Fruit fly (Drosophila melanogaster): ENCODE data around the gene pcm.
A peak's percentile ranks its signal among the peaks of the same experiment; 100 is the strongest.

Gene pcm

DNA sequence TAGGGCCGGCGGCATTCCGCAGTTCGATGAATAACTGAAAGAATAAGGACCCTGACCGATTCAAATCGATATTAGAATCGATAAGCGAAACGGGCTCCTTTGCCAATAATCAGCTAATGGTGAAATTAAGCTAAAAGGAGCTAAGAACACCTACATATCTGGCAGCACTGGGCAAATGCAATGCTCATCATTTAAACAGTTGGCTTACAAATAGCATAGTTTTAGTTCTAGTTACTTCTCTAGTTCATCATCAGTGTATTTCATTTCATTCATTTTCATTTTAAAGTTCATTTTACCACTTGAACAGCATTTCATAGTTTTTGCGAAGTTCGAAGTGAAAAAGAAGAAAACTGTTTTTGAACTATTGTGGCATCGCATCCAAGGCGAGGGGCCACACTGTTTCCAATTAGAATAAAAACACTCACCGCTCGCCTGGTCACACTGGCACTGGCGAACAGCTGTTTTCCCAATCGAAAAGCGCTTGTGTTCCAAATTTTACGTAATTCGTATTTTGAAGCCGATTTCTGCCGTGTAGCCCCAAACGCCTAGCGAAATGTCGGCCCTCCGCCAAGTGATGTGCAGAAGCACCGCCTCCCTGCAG lies at the start of gene pcm, which contains the start of gene ND-18:
Gene pcm (minus strand): TSS at position 28 of the 601 bp plus-strand sequence.
Gene ND-18 (plus strand): TSS at position 438 of the 601 bp plus-strand sequence.
- TF ChIP-seq CG6163 (GFP tag; IDR thresholded peaks at IDR 0.05) (0 out of 3 replicates have a peak, but pooled peaks have one; percentile 17), Hr38 (GFP tag; optimal IDR thresholded peaks at IDR 0.05) (no peak)

- TF ChIP-seq CG11762 (GFP tag; optimal IDR thresholded peaks at IDR 0.05; ENCODE audit: insufficient read depth) (no peak), topi (GFP tag; optimal IDR thresholded peaks at IDR 0.05) (no peak), Ets21C (GFP tag; optimal IDR thresholded peaks at IDR 0.05) (no peak), Eip93F (GFP tag; optimal IDR thresholded peaks at IDR 0.05) (no peak), CG6276 (GFP tag; optimal IDR thresholded peaks at IDR 0.05) (no peak)
Measured at dm6 chrX:19535394-19535793, 43.6 kb upstream of the pcm start.

DNA sequence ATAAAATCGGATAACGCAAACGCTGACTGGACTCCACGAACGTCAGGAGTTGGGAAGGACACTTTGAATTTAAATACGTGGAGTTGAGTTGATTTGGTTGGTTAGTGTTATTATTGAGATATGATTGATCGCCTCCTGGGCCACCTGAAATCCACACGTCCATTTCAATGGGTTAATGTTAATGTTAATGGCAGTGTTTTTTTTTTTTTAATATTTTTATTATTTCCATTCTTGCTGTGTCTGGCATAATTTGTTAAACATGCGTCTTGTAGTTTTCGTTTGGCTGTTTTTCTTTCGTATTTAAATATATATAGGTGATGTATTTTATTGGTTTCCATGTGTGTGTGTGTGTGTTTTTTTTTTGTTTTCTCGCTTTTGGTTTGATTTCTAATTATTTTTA lies 39.8 kb upstream of the pcm start, which contains the start of gene CG12231:
Gene CG12231 (minus strand): TSS at position 101 of the 400 bp plus-strand sequence.
- TF ChIP-seq CG15336 (GFP tag; IDR thresholded peaks at IDR 0.05) (no peak), Smox (GFP tag; optimal IDR thresholded peaks at IDR 0.05) (no peak), CG31627 (GFP tag; optimal IDR thresholded peaks at IDR 0.05) (no peak), CG3919 (GFP tag; optimal IDR thresholded peaks at IDR 0.05) (no peak), CG10669 (GFP tag; optimal IDR thresholded peaks at IDR 0.05) (no peak), Sox102F (GFP tag; optimal IDR thresholded peaks at IDR 0.05) (no peak), vri (GFP tag; optimal IDR thresholded peaks at IDR 0.05) (no peak), Ets21C (GFP tag; optimal IDR thresholded peaks at IDR 0.05) (no peak), CG34406 (GFP tag; optimal IDR thresholded peaks at IDR 0.05) (no peak)

dm6 chrX:19522597-19522996 lies 30.8 kb upstream of the pcm start:
- TF ChIP-seq CG11294 (GFP tag; IDR thresholded peaks at IDR 0.05) = no peak
- peak; percentile 67 for TF ChIP-seq CG1621 (tag; optimal IDR thresholded peaks at IDR 0.05)
- no peak for TF ChIP-seq pdm3 (GFP tag; optimal IDR thresholded peaks at IDR 0.05)
- TF ChIP-seq Sox14 (GFP tag; optimal IDR thresholded peaks at IDR 0.05) = peak; percentile 9
- no peak for TF ChIP-seq fd85E (GFP tag; optimal IDR thresholded peaks at IDR 0.05)
- no peak for TF ChIP-seq CG4318 (GFP tag; optimal IDR thresholded peaks at IDR 0.05)

DNA sequence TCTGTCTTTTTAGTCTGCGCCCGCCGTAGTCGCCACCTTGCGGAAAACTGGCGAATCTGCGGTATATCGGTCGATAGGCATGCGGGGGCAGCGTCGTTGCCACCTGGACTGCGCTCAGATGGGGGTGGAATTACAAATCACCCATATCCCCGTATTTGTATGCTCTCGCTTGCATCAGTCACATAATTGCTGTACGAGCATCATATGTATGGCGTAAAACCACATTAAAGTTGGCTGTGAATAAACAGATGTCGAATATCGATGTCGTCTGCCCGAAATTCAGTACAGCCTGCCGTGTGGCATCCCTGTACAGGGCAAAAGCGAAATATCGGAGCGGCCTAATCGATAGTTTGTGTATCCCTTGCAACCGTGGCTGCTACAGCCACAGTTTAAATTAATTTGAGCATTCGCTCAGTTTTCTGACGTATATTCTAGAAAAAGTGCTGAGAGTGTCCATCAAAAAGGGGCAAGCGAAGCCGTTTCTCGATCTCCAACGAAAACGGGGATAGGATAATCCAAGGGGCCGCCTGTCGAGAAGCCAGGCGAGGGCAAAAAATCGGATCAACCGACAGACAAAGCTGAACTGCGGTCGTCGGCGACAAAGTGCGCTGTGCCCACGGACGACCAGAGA lies 30.1 kb upstream of the pcm start, which contains the start of the genes Idh3a and CoRest:
Gene Idh3a (minus strand): TSS at position 58 of the 631 bp plus-strand sequence.
Gene CoRest (plus strand): TSS at position 177 of the 631 bp plus-strand sequence.
- no peak for TF ChIP-seq CG8319 (GFP tag; optimal IDR thresholded peaks at IDR 0.05)
- no peak for TF ChIP-seq Eip93F (GFP tag; optimal IDR thresholded peaks at IDR 0.05)
- no peak for TF ChIP-seq CG6792 (GFP tag; optimal IDR thresholded peaks at IDR 0.05)
- TF ChIP-seq Hr39 (GFP tag; optimal IDR thresholded peaks at IDR 0.05) = no peak
- no peak for TF ChIP-seq CG10631 (GFP tag; optimal IDR thresholded peaks at IDR 0.05)
- TF ChIP-seq fd59A (GFP tag; optimal IDR thresholded peaks at IDR 0.05) = no peak
- no peak for TF ChIP-seq CG11762 (GFP tag; optimal IDR thresholded peaks at IDR 0.05; ENCODE audit: insufficient read depth)
- TF ChIP-seq svp (GFP tag) = peak; percentile 83
- no peak for TF ChIP-seq Eip78C (GFP tag)
- TF ChIP-seq CG6854 (GFP tag; optimal IDR thresholded peaks at IDR 0.05) = no peak
- TF ChIP-seq CG1621 (tag; optimal IDR thresholded peaks at IDR 0.05) = no peak
- TF ChIP-seq cyc (GFP tag; optimal IDR thresholded peaks at IDR 0.05) = no peak
- no peak for TF ChIP-seq dsx (GFP tag; optimal IDR thresholded peaks at IDR 0.05; ENCODE audit: poor library complexity, severe bottlenecking)
- TF ChIP-seq ss (GFP tag; optimal IDR thresholded peaks at IDR 0.05) = no peak
- no peak for TF ChIP-seq CG32006 (GFP tag; optimal IDR thresholded peaks at IDR 0.05)
- no peak for TF ChIP-seq salr (GFP tag; optimal IDR thresholded peaks at IDR 0.05)
- no peak for TF ChIP-seq CG16779 (tag; optimal IDR thresholded peaks at IDR 0.05)
- TF ChIP-seq CG34406 (GFP tag; optimal IDR thresholded peaks at IDR 0.05) = no peak
- no peak for TF ChIP-seq dac (GFP tag; optimal IDR thresholded peaks at IDR 0.05)
- TF ChIP-seq fkh (GFP tag; optimal IDR thresholded peaks at IDR 0.05) = no peak
- no peak for TF ChIP-seq Ets21C (GFP tag; optimal IDR thresholded peaks at IDR 0.05)
- TF ChIP-seq CG11294 (GFP tag; IDR thresholded peaks at IDR 0.05) = no peak
- TF ChIP-seq Hr38 (GFP tag; optimal IDR thresholded peaks at IDR 0.05) = no peak
- no peak for TF ChIP-seq CG6163 (GFP tag; IDR thresholded peaks at IDR 0.05)
- peak; percentile 13 for TF ChIP-seq lz (GFP tag; optimal IDR thresholded peaks at IDR 0.05)
- TF ChIP-seq Sox15 (GFP tag; optimal IDR thresholded peaks at IDR 0.05) = peak; percentile 4
- no peak for TF ChIP-seq CG7368 (GFP tag; optimal IDR thresholded peaks at IDR 0.05)
- no peak for TF ChIP-seq CG4318 (GFP tag; optimal IDR thresholded peaks at IDR 0.05)
- no peak for TF ChIP-seq Sox14 (GFP tag; optimal IDR thresholded peaks at IDR 0.05)
- TF ChIP-seq CG31627 (GFP tag; optimal IDR thresholded peaks at IDR 0.05) = peak; percentile 32
- no peak for TF ChIP-seq pdm3 (GFP tag; optimal IDR thresholded peaks at IDR 0.05)

Measured in whole organism, prepupa.